Worm (Caenorhabditis elegans) whole organism, L4 larva: ENCODE data around the gene cnx-1.
A peak's percentile ranks its signal among the peaks of the same experiment; 100 is the strongest.

ENCODE experiments used
- D1046.2 ChIP-seq: fragments of 200-800 bp; sonication (Bioruptor generic); IDR thresholded peaks from 2 replicates; pipeline ENCODE4 v1.3.6; 2022; ENCODE audit warnings: missing genetic modification characterization, missing compliant biosample characterization
- F10B5.3 ChIP-seq: sonication (generic microtip); optimal IDR thresholded peaks from 2 replicates; lab custom pipeline; 2016; ENCODE audit warnings: mild to moderate bottlenecking, missing genetic modification characterization, missing compliant biosample characterization
- F26F4.8 ChIP-seq: fragments of 200-800 bp; sonication (Bioruptor generic); conservative IDR thresholded peaks from 2 replicates; pipeline ENCODE4 v1.3.6; 2022; ENCODE audit warnings: missing genetic modification characterization, missing compliant biosample characterization
- F37D6.2 ChIP-seq: sonication (generic microtip); optimal IDR thresholded peaks from 2 replicates; lab custom pipeline; 2016; ENCODE audit warnings: mild to moderate bottlenecking, missing genetic modification characterization, missing compliant biosample characterization
- F49E8.2 ChIP-seq: sonication (generic microtip); optimal IDR thresholded peaks from 2 replicates; lab custom pipeline; 2016; ENCODE audit warnings: missing compliant biosample characterization, mild to moderate bottlenecking, missing genetic modification characterization, borderline replicate concordance
- Y105C5A.15 ChIP-seq: fragments of 200-800 bp; sonication (Bioruptor generic); IDR thresholded peaks from 2 replicates; pipeline ENCODE4 v1.3.6; 2022; ENCODE audit warnings: missing genetic modification characterization, missing compliant biosample characterization
- ama-1 ChIP-seq: fragments of 150-350 bp; optimal IDR thresholded peaks from 2 replicates; lab custom pipeline; 2014; ENCODE audit warnings: inconsistent platforms, mixed read lengths
- attf-4 ChIP-seq: sonication (generic microtip); optimal IDR thresholded peaks from 3 replicates; lab custom pipeline; 2017; ENCODE audit warnings: missing biosample characterization, missing genetic modification characterization
- ceh-32 ChIP-seq: sonication (generic microtip); optimal IDR thresholded peaks from 2 replicates; lab custom pipeline; 2016; ENCODE audit warnings: mild to moderate bottlenecking, missing genetic modification characterization, missing compliant biosample characterization; ENCODE audit not compliant: poor library complexity
- ceh-62 ChIP-seq: sonication (generic microtip); optimal IDR thresholded peaks from 2 replicates; lab custom pipeline; 2017; ENCODE audit warnings: missing biosample characterization, missing genetic modification characterization
- ceh-82 ChIP-seq: sonication (generic microtip); optimal IDR thresholded peaks from 2 replicates; lab custom pipeline; 2017; ENCODE audit warnings: missing biosample characterization, missing genetic modification characterization
- ces-1 ChIP-seq: fragments of 150-350 bp; sonication (generic microtip); optimal IDR thresholded peaks from 4 replicates; lab custom pipeline; 2014; ENCODE audit warnings: missing biosample characterization, missing genetic modification reagents, missing genetic modification characterization
- cey-2 ChIP-seq: sonication (generic microtip); optimal IDR thresholded peaks from 3 replicates; lab custom pipeline; 2017; ENCODE audit warnings: missing genetic modification characterization, mild to moderate bottlenecking, missing compliant biosample characterization, antibody characterized with exemption, borderline replicate concordance; ENCODE audit not compliant: insufficient read depth
- daf-12 ChIP-seq: fragments of 150-350 bp; optimal IDR thresholded peaks from 2 replicates; lab custom pipeline; 2014; ENCODE audit warnings: missing biosample characterization, missing genetic modification reagents, missing genetic modification characterization
- daf-19 ChIP-seq: fragments of 200-800 bp; sonication (Bioruptor generic); conservative IDR thresholded peaks from 2 replicates; pipeline ENCODE4 v1.3.6; 2022; ENCODE audit warnings: missing genetic modification characterization, missing compliant biosample characterization
- daf-8 ChIP-seq: fragments of 200-800 bp; sonication (Bioruptor generic); IDR thresholded peaks from 2 replicates; pipeline ENCODE4 v1.3.6; 2022; ENCODE audit warnings: missing genetic modification characterization, missing compliant biosample characterization
- dmd-6 ChIP-seq: fragments of 200-800 bp; sonication (Bioruptor generic); IDR thresholded peaks from 2 replicates; pipeline ENCODE4 v1.3.6; 2022; ENCODE audit warnings: missing genetic modification reagents, missing genetic modification characterization, missing compliant biosample characterization
- dmd-8 ChIP-seq: fragments of 200-800 bp; sonication (Bioruptor generic); IDR thresholded peaks from 2 replicates; pipeline ENCODE4 v1.3.6; 2022; ENCODE audit warnings: missing genetic modification characterization, missing compliant biosample characterization
- dmd-9 ChIP-seq: fragments of 200-800 bp; sonication (Bioruptor generic); IDR thresholded peaks from 2 replicates; pipeline ENCODE4 v1.3.6; 2022; ENCODE audit warnings: missing genetic modification reagents, missing genetic modification characterization, missing compliant biosample characterization
- dpl-1 ChIP-seq: fragments of 150-350 bp; optimal IDR thresholded peaks from 2 replicates; lab custom pipeline; 2014; ENCODE audit warnings: missing biosample characterization, missing genetic modification reagents, missing genetic modification characterization
- egl-43 ChIP-seq: fragments of 200-800 bp; sonication (Bioruptor generic); IDR thresholded peaks from 2 replicates; pipeline ENCODE4 v1.3.6; 2022; ENCODE audit warnings: missing genetic modification reagents, missing genetic modification characterization, missing compliant biosample characterization
- fkh-10 ChIP-seq: fragments of 150-350 bp; optimal IDR thresholded peaks from 2 replicates; lab custom pipeline; 2014; ENCODE audit warnings: missing biosample characterization, missing genetic modification reagents, missing genetic modification characterization
- hif-1 ChIP-seq, 2 experiments: sonication (generic microtip); optimal IDR thresholded peaks; 2 replicates each; lab custom pipeline; 2016 to 2017; ENCODE audit warnings: missing compliant biosample characterization in 2 of 2, missing genetic modification characterization in 2 of 2, missing genetic modification reagents in 2 of 2, missing genotype in 2 of 2, mild to moderate bottlenecking in 1 of 2
- hmg-1.1 ChIP-seq: fragments of 200-800 bp; sonication (Bioruptor generic); IDR thresholded peaks from 2 replicates; pipeline ENCODE4 v1.3.6; 2022; ENCODE audit warnings: missing genetic modification reagents, missing genetic modification characterization, missing compliant biosample characterization
- jun-1 ChIP-seq: fragments of 150-350 bp; optimal IDR thresholded peaks from 2 replicates; lab custom pipeline; 2014; ENCODE audit warnings: missing biosample characterization, missing genetic modification reagents, missing genetic modification characterization
- lim-7 ChIP-seq: fragments of 200-800 bp; sonication (Bioruptor generic); IDR thresholded peaks from 2 replicates; pipeline ENCODE4 v1.3.6; 2022; ENCODE audit warnings: missing genetic modification characterization, missing compliant biosample characterization
- lin-1 ChIP-seq: fragments of 200-800 bp; sonication (Bioruptor generic); IDR thresholded peaks from 2 replicates; pipeline ENCODE4 v1.3.6; 2022; ENCODE audit warnings: missing genetic modification reagents, missing genetic modification characterization, missing compliant biosample characterization
- lin-15B ChIP-seq: fragments of 150-350 bp; sonication (generic microtip); optimal IDR thresholded peaks from 3 replicates; lab custom pipeline; 2014; ENCODE audit warnings: missing biosample characterization, missing genetic modification characterization
- lir-3 ChIP-seq: sonication (generic microtip); optimal IDR thresholded peaks from 2 replicates; lab custom pipeline; 2016; ENCODE audit warnings: mild to moderate bottlenecking, missing genetic modification characterization, missing compliant biosample characterization
- madf-9 ChIP-seq: fragments of 200-800 bp; sonication (Bioruptor generic); conservative IDR thresholded peaks from 2 replicates; pipeline ENCODE4 v1.3.6; 2022; ENCODE audit warnings: missing genetic modification reagents, missing genetic modification characterization, missing compliant biosample characterization
- mep-1 ChIP-seq: fragments of 150-350 bp; sonication (generic microtip); optimal IDR thresholded peaks from 3 replicates; lab custom pipeline; 2014; ENCODE audit warnings: missing biosample characterization, missing genetic modification characterization
- mxl-2 ChIP-seq: fragments of 200-800 bp; sonication (Bioruptor generic); conservative IDR thresholded peaks from 2 replicates; pipeline ENCODE4 v1.3.6; 2022; ENCODE audit warnings: missing genetic modification reagents, missing genetic modification characterization, missing compliant biosample characterization
- nhr-10 ChIP-seq: fragments of 150-350 bp; optimal IDR thresholded peaks from 2 replicates; lab custom pipeline; 2014; ENCODE audit warnings: missing biosample characterization, missing genetic modification characterization
- nhr-11 ChIP-seq: fragments of 150-350 bp; optimal IDR thresholded peaks from 2 replicates; lab custom pipeline; 2014; ENCODE audit warnings: missing biosample characterization, missing genetic modification characterization
- nhr-25 ChIP-seq: sonication (generic microtip); optimal IDR thresholded peaks from 2 replicates; lab custom pipeline; 2017; ENCODE audit warnings: missing genetic modification characterization, mild to moderate bottlenecking, missing compliant biosample characterization, antibody characterized with exemption, moderate library complexity, borderline replicate concordance; ENCODE audit not compliant: insufficient read depth
- nhr-41 ChIP-seq: fragments of 200-800 bp; sonication (Bioruptor generic); IDR thresholded peaks from 2 replicates; pipeline ENCODE4 v1.3.6; 2022; ENCODE audit warnings: missing genetic modification reagents, missing genetic modification characterization, missing compliant biosample characterization
- nhr-42 ChIP-seq: fragments of 200-800 bp; sonication (Bioruptor generic); IDR thresholded peaks from 2 replicates; pipeline ENCODE4 v1.3.6; 2022; ENCODE audit warnings: missing genetic modification characterization, missing compliant biosample characterization
- nhr-48 ChIP-seq: sonication (generic microtip); optimal IDR thresholded peaks from 2 replicates; lab custom pipeline; 2016; ENCODE audit warnings: mild to moderate bottlenecking, missing genetic modification characterization, missing compliant biosample characterization
- nhr-6 ChIP-seq: fragments of 150-350 bp; optimal IDR thresholded peaks from 2 replicates; lab custom pipeline; 2014; ENCODE audit warnings: missing biosample characterization, missing genetic modification characterization
- nhr-76 ChIP-seq: fragments of 150-350 bp; optimal IDR thresholded peaks from 2 replicates; lab custom pipeline; 2014; ENCODE audit warnings: missing biosample characterization, missing genetic modification characterization
- nhr-77 ChIP-seq: fragments of 150-350 bp; optimal IDR thresholded peaks from 2 replicates; lab custom pipeline; 2014; ENCODE audit warnings: missing biosample characterization, missing genetic modification characterization
- pqm-1 ChIP-seq: sonication (generic microtip); optimal IDR thresholded peaks from 2 replicates; lab custom pipeline; 2017; ENCODE audit warnings: missing biosample characterization, missing genetic modification characterization
- sdz-12 ChIP-seq: fragments of 200-800 bp; sonication (Bioruptor generic); optimal IDR thresholded peaks from 2 replicates; lab custom pipeline; 2018; ENCODE audit warnings: mild to moderate bottlenecking, missing genetic modification characterization, missing compliant biosample characterization
- set-16 ChIP-seq: fragments of 200-800 bp; sonication (Bioruptor generic); IDR thresholded peaks from 2 replicates; pipeline ENCODE4 v1.3.6; 2022; ENCODE audit warnings: missing genetic modification reagents, missing genetic modification characterization, missing compliant biosample characterization
- snpc-1.2 ChIP-seq: fragments of 200-800 bp; sonication (Bioruptor generic); IDR thresholded peaks from 2 replicates; pipeline ENCODE4 v1.3.6; 2022; ENCODE audit warnings: missing genetic modification reagents, missing genetic modification characterization, missing compliant biosample characterization
- snpc-4 ChIP-seq: fragments of 150-350 bp; optimal IDR thresholded peaks from 2 replicates; lab custom pipeline; 2014; ENCODE audit warnings: missing biosample characterization, missing genetic modification characterization
- spr-1 ChIP-seq: sonication (generic microtip); optimal IDR thresholded peaks from 2 replicates; lab custom pipeline; 2016; ENCODE audit warnings: mild to moderate bottlenecking, missing genetic modification characterization, missing compliant biosample characterization
- spr-3 ChIP-seq: fragments of 200-800 bp; sonication (Bioruptor generic); optimal IDR thresholded peaks from 2 replicates; lab custom pipeline; 2018; ENCODE audit warnings: mild to moderate bottlenecking, missing genetic modification characterization, missing compliant biosample characterization
- tag-97 ChIP-seq: fragments of 200-800 bp; sonication (Bioruptor generic); IDR thresholded peaks from 2 replicates; pipeline ENCODE4 v1.3.6; 2022; ENCODE audit warnings: missing genetic modification characterization, missing compliant biosample characterization
- unc-130 ChIP-seq: sonication (generic microtip); optimal IDR thresholded peaks from 2 replicates; lab custom pipeline; 2016; ENCODE audit warnings: missing genetic modification reagents, missing genetic modification characterization, missing compliant biosample characterization
- unc-39 ChIP-seq: sonication (generic microtip); optimal IDR thresholded peaks from 2 replicates; lab custom pipeline; 2017; ENCODE audit warnings: missing biosample characterization, missing genetic modification characterization
- vab-7 ChIP-seq: fragments of 200-800 bp; sonication (Bioruptor generic); IDR thresholded peaks from 2 replicates; pipeline ENCODE4 v1.3.6; 2022; ENCODE audit warnings: missing genetic modification reagents, missing genetic modification characterization, missing compliant biosample characterization
- zip-2 ChIP-seq: fragments of 150-350 bp; optimal IDR thresholded peaks from 2 replicates; lab custom pipeline; 2014; ENCODE audit warnings: missing biosample characterization, missing genetic modification characterization

Gene cnx-1

DNA sequence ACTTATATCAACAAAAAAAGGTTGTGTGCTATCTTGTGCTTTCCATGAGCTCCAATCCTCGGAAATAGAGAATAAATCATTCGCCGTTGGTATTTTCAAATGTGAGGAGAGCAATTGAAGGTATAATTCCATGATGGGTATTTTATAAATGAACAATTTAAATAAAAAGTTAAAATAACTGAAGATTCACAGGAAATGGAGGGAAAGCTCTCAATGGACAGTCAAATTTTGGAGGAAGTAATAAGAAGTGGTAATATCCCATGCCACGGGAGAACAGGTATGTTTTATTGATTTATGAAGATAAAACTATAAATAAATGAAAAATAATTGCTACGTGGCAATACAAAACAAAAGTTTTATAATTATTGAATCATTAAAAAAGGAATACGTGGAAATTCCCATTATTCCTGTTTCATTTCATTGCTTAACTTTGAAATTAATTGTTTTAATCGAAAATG, 33.8 kb downstream of the cnx-1 start:
- TF ChIP-seq fkh-10 (GFP tag; lab: Kevin White, UChicago) = no peak
- no peak for TF ChIP-seq tag-97 (GFP tag; lab: Robert Waterston, UW)
- TF ChIP-seq mep-1 = peak; percentile 65
- TF ChIP-seq snpc-1.2 (GFP tag; lab: Robert Waterston, UW) = no peak
- TF ChIP-seq daf-12 (tag; lab: Kevin White, UChicago) = no peak
- TF ChIP-seq dmd-8 (GFP tag; lab: Robert Waterston, UW) = no peak
- TF ChIP-seq nhr-6 (tag; lab: Kevin White, UChicago) = no peak
- TF ChIP-seq nhr-48 (tag; lab: Kevin White, UChicago) = peak; percentile 26
- TF ChIP-seq mxl-2 (GFP tag; lab: Robert Waterston, UW) = no peak
- TF ChIP-seq unc-130 = no peak
- TF ChIP-seq ama-1 (lab: Kevin White, UChicago) = peak; percentile 68
- TF ChIP-seq pqm-1 (tag; lab: Kevin White, UChicago) = no peak
- TF ChIP-seq lin-1 (GFP tag; lab: Robert Waterston, UW) = no peak
- no peak for TF ChIP-seq snpc-4
- no peak for TF ChIP-seq lir-3
- no peak for TF ChIP-seq egl-43 (GFP tag; lab: Robert Waterston, UW)
- no peak for TF ChIP-seq D1046.2 (GFP tag; lab: Robert Waterston, UW)
- no peak for TF ChIP-seq ceh-82 (tag; lab: Kevin White, UChicago)
- TF ChIP-seq F49E8.2 (tag; lab: Kevin White, UChicago) = no peak
- TF ChIP-seq lim-7 = no peak
- no peak for TF ChIP-seq dmd-6 (GFP tag; lab: Robert Waterston, UW)
- no peak for TF ChIP-seq vab-7 (GFP tag; lab: Robert Waterston, UW)
- no peak for TF ChIP-seq nhr-42
- peak; percentile 11 for TF ChIP-seq nhr-25
- TF ChIP-seq nhr-41 (GFP tag; lab: Robert Waterston, UW) = no peak
- TF ChIP-seq F37D6.2 (tag; lab: Kevin White, UChicago) = no peak
- peak; percentile 76 for TF ChIP-seq sdz-12 (GFP tag; lab: Kevin White, UChicago)
- no peak for TF ChIP-seq cey-2 (tag; lab: Kevin White, UChicago)
- TF ChIP-seq attf-4 (tag; lab: Kevin White, UChicago) = no peak
- no peak for TF ChIP-seq hif-1 (tag; optimal IDR thresholded peaks at IDR 0.05; lab: Kevin White, UChicago)
- no peak for TF ChIP-seq jun-1 (tag; lab: Kevin White, UChicago)
- TF ChIP-seq daf-8 (GFP tag; lab: Robert Waterston, UW) = no peak
- no peak for TF ChIP-seq nhr-77 (tag; lab: Kevin White, UChicago)
- TF ChIP-seq nhr-76 (tag; lab: Kevin White, UChicago) = no peak
- TF ChIP-seq nhr-11 (tag; lab: Kevin White, UChicago) = no peak
- TF ChIP-seq hmg-1.1 (GFP tag; lab: Robert Waterston, UW) = peak; percentile 36; the same call in 1 of the 2 replicates
- peak; percentile 26 for TF ChIP-seq spr-1 (tag; lab: Kevin White, UChicago)
- TF ChIP-seq dpl-1 (GFP tag; lab: Kevin White, UChicago) = no peak
- peak; percentile 40 for TF ChIP-seq spr-3
- no peak for TF ChIP-seq nhr-10 (tag; lab: Kevin White, UChicago)
- TF ChIP-seq madf-9 = no peak
- TF ChIP-seq F26F4.8 (GFP tag; lab: Robert Waterston, UW) = no peak
- TF ChIP-seq unc-39 (tag; lab: Kevin White, UChicago) = no peak
- no peak for TF ChIP-seq F10B5.3 (tag; lab: Kevin White, UChicago)
- no peak for TF ChIP-seq ceh-62 (tag; lab: Kevin White, UChicago)
- no peak for TF ChIP-seq ceh-32
- TF ChIP-seq zip-2 = no peak
- TF ChIP-seq daf-19 (GFP tag; lab: Robert Waterston, UW) = no peak
- 0 out of 2 replicates have a peak, but pooled peaks have one; percentile 7 for TF ChIP-seq Y105C5A.15 (GFP tag; lab: Robert Waterston, UW)
- no peak for TF ChIP-seq ces-1 (GFP tag; lab: Kevin White, UChicago)
- no peak for TF ChIP-seq lin-15B (tag; lab: Kevin White, UChicago)
- no peak for TF ChIP-seq set-16
- TF ChIP-seq dmd-9 = no peak
